Worm (Caenorhabditis elegans) whole organism, L3 larva: ENCODE data around the gene F40D4.12.

ENCODE experiments used
- lsy-12 ChIP-seq: sonication (generic microtip); optimal IDR thresholded peaks from 2 replicates; lab custom pipeline; 2016; ENCODE audit warnings: mild to moderate bottlenecking, missing genetic modification characterization, missing compliant biosample characterization
- ztf-11 ChIP-seq: fragments of 150-350 bp; optimal IDR thresholded peaks from 2 replicates; lab custom pipeline; 2014; ENCODE audit warnings: missing biosample characterization, missing genetic modification characterization

ce11 chrV:17206469-17206868 is 46.8 kb downstream of the F40D4.12 start:
- TF ChIP-seq ztf-11 (tag; lab: Kevin White, UChicago) (no peak), lsy-12 (no peak)
